Fruit fly (Drosophila melanogaster) whole organism, pupa: Measurements from ENCODE around the gene CG12091.

Experiments used
- CG10348 ChIP-seq: fragments of 200-800 bp; sonication (Bioruptor generic); IDR thresholded peaks from 2 replicates; pipeline ENCODE4 v1.3.6; 2022; ENCODE audit warnings: missing biosample characterization, missing genetic modification characterization
- CG12605 ChIP-seq: fragments of 200-800 bp; sonication (Bioruptor generic); IDR thresholded peaks from 2 replicates; pipeline ENCODE4 v1.3.6; 2022; ENCODE audit warnings: missing biosample characterization, missing genetic modification characterization
- CG13204 ChIP-seq: fragments of 200-800 bp; sonication (Bioruptor generic); optimal IDR thresholded peaks from 2 replicates; lab custom pipeline; 2018; ENCODE audit warnings: missing biosample characterization, mild to moderate bottlenecking, missing genetic modification characterization, moderate library complexity
- CG14655 ChIP-seq: fragments of 200-800 bp; sonication (Bioruptor generic); optimal IDR thresholded peaks from 3 replicates; lab custom pipeline; 2017; ENCODE audit warnings: mild to moderate bottlenecking, missing biosample characterization, missing genetic modification reagents, missing genetic modification characterization
- CG15710 ChIP-seq: fragments of 200-800 bp; sonication (Bioruptor generic); optimal IDR thresholded peaks from 2 replicates; lab custom pipeline; 2018; ENCODE audit warnings: missing biosample characterization, mild to moderate bottlenecking, missing genetic modification characterization, moderate library complexity
- CG17806 ChIP-seq: fragments of 200-800 bp; sonication (Bioruptor generic); optimal IDR thresholded peaks from 2 replicates; lab custom pipeline; 2018; ENCODE audit warnings: missing biosample characterization, mild to moderate bottlenecking, missing genetic modification characterization, moderate library complexity
- CG32121 ChIP-seq: fragments of 200-800 bp; sonication (Bioruptor generic); IDR thresholded peaks from 2 replicates; pipeline ENCODE4 v1.3.6; 2022; ENCODE audit warnings: missing biosample characterization, missing genetic modification characterization
- CG34367 ChIP-seq: fragments of 200-800 bp; sonication (Bioruptor generic); optimal IDR thresholded peaks from 2 replicates; lab custom pipeline; 2018; ENCODE audit warnings: missing biosample characterization, mild to moderate bottlenecking, missing genetic modification characterization
- CG4496 ChIP-seq: fragments of 200-800 bp; sonication (Bioruptor generic); IDR thresholded peaks from 3 replicates; pipeline ENCODE4 v1.3.6; 2022; ENCODE audit warnings: missing biosample characterization, missing genetic modification characterization
- CG8159 ChIP-seq: fragments of 200-800 bp; sonication (Bioruptor generic); optimal IDR thresholded peaks from 3 replicates; lab custom pipeline; 2018; ENCODE audit warnings: missing biosample characterization, mild to moderate bottlenecking, missing genetic modification characterization, moderate library complexity
- CG8301 ChIP-seq: fragments of 200-800 bp; sonication (Bioruptor generic); optimal IDR thresholded peaks from 2 replicates; lab custom pipeline; 2018; ENCODE audit warnings: missing biosample characterization, mild to moderate bottlenecking, missing genetic modification characterization
- CG9948 ChIP-seq: fragments of 200-800 bp; sonication (Bioruptor generic); optimal IDR thresholded peaks from 2 replicates; lab custom pipeline; 2018; ENCODE audit warnings: missing biosample characterization, mild to moderate bottlenecking, missing genetic modification characterization, moderate library complexity
- D1 ChIP-seq: fragments of 200-800 bp; sonication (Bioruptor generic); optimal IDR thresholded peaks from 2 replicates; lab custom pipeline; 2018; ENCODE audit warnings: missing biosample characterization, mild to moderate bottlenecking, missing genetic modification characterization, moderate library complexity
- EcR ChIP-seq: fragments of 200-800 bp; sonication (Bioruptor generic); optimal IDR thresholded peaks from 3 replicates; lab custom pipeline; 2019; ENCODE audit warnings: missing biosample characterization, missing genetic modification characterization, mild to moderate bottlenecking, moderate library complexity, missing genetic modification reagents
- Ets98B ChIP-seq: fragments of 200-800 bp; sonication (Bioruptor generic); IDR thresholded peaks from 2 replicates; pipeline ENCODE4 v1.3.6; 2022; ENCODE audit warnings: missing biosample characterization, missing genetic modification characterization
- Pif1A ChIP-seq: fragments of 200-800 bp; sonication (Bioruptor generic); optimal IDR thresholded peaks from 3 replicates; lab custom pipeline; 2016; ENCODE audit warnings: missing biosample characterization, missing genetic modification characterization
- Pif1B ChIP-seq: fragments of 200-800 bp; sonication (Bioruptor generic); optimal IDR thresholded peaks from 3 replicates; lab custom pipeline; 2016; ENCODE audit warnings: missing biosample characterization, missing genetic modification characterization
- Snoo ChIP-seq: fragments of 200-800 bp; sonication (Bioruptor generic); optimal IDR thresholded peaks from 3 replicates; lab custom pipeline; 2017; ENCODE audit warnings: missing biosample characterization, mild to moderate bottlenecking, missing genetic modification characterization, inconsistent platforms
- fd96Ca ChIP-seq: fragments of 200-800 bp; sonication (Bioruptor generic); IDR thresholded peaks from 3 replicates; pipeline ENCODE4 v1.3.6; 2022; ENCODE audit warnings: missing biosample characterization, missing genetic modification characterization
- gl ChIP-seq: fragments of 200-800 bp; sonication (Bioruptor generic); optimal IDR thresholded peaks from 2 replicates; lab custom pipeline; 2018; ENCODE audit warnings: missing biosample characterization, mild to moderate bottlenecking, missing genetic modification characterization
- rn ChIP-seq: fragments of 200-800 bp; sonication (Bioruptor generic); IDR thresholded peaks from 2 replicates; pipeline ENCODE4 v1.3.6; 2022; ENCODE audit warnings: missing biosample characterization, missing genetic modification characterization

CG12091 gene

DNA sequence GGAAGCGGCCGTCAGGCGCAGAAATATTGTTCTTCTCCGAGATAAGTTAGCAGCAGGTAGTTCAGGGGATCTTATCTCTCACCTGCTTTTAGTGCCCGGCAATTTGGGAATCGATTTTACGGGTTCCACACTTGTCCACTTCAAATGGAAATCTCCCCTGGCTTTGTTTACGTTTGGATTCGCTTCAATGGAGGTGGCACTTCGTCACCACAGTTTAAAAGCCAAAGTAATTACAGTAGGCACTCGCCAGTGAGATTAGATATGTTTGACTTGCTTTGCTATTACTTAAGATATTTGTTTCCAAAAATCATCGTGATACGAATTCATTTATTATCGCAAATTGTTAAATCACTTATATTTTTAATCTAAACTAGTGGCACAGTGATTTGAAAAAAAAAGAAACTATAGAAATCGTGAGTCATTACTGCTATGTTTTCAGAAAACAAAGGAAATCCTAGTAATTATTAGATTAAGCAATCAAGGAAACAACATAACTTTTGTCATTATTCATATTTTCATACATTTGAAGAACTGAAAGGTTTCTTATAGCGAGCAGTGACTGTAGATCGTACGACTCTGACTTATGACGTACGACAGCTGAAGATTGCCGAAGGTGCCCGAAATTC is 11.8 kb upstream of the CG12091 start:
- TF ChIP-seq CG10348 (GFP tag; lab: Robert Waterston, UW) (no peak), D1 (tag; lab: Kevin White, UChicago) (no peak), rn (GFP tag; lab: Robert Waterston, UW) (no peak), gl (tag; lab: Kevin White, UChicago) (no peak), CG4496 (GFP tag; lab: Robert Waterston, UW) (no peak), CG8301 (tag; lab: Kevin White, UChicago) (no peak), Ets98B (GFP tag; lab: Robert Waterston, UW) (no peak), CG17806 (no peak), EcR (no peak), CG8159 (tag; lab: Kevin White, UChicago) (peak; percentile 18), CG32121 (GFP tag; lab: Robert Waterston, UW) (no peak), CG13204 (no peak), CG15710 (tag; lab: Kevin White, UChicago) (peak; percentile 41), Pif1B (no peak), fd96Ca (GFP tag; lab: Robert Waterston, UW) (no peak), CG14655 (GFP tag; lab: Kevin White, UChicago) (no peak), Snoo (tag; lab: Kevin White, UChicago) (peak; percentile 54), Pif1A (no peak), CG12605 (GFP tag; lab: Robert Waterston, UW) (no peak), CG9948 (peak; percentile 5), CG34367 (tag; lab: Kevin White, UChicago) (peak; percentile 7)
- TF ChIP-seq, all 21 proteins: peak for 5

- TF ChIP-seq CG12605 (GFP tag; lab: Robert Waterston, UW) (no peak), Pif1A (no peak), CG10348 (GFP tag; lab: Robert Waterston, UW) (no peak), CG34367 (tag; lab: Kevin White, UChicago) (no peak), CG15710 (tag; lab: Kevin White, UChicago) (no peak), D1 (tag; lab: Kevin White, UChicago) (no peak), CG13204 (no peak), CG9948 (no peak)
Measured at dm6 chr3L:1547117-1547507, 10.5 kb upstream of the CG12091 start.

DNA sequence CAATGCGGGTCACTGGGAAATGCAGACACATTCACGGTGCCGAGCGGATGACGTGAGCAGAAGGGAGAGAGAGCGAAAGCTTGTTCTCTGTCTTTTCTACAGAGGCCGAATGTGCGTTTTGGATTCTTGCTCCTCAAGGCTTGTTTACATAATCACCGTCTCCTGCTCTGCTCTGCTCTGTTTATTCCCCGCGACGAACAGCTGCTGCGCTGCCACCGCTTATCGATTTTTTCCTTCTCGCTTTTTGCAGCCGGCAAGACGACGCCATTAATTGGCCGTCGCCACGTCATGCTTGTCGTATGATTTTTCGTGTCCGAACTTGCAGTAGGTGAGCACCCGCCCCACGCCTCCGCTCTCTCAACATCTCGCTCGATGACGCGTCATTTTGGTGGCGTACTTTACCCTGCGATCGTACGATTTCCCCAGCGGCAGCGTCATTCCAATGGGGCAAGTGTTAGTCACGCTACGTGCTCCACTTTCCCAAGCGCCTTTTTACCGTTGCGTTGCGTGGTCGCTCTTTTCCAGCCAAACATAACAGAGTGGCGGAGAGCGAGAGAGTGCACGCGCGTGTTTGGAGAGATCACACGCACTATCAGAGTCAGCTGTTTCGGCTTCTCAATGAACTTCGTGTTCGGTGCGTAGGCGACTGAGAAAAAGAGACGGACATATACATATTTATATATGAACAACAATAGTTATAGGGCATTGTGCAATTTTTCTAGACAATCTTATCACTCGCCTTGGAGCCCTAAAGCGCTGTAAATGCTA is 9.9 kb upstream of the CG12091 start:
- peak; percentile 19; the same call in 1 of the 3 replicates for TF ChIP-seq CG4496 (GFP tag; lab: Robert Waterston, UW)
- TF ChIP-seq CG8159 (tag; lab: Kevin White, UChicago) = no peak
- no peak for TF ChIP-seq CG9948
- no peak for TF ChIP-seq CG17806
- peak; percentile 53 for TF ChIP-seq CG32121 (GFP tag; lab: Robert Waterston, UW)
- TF ChIP-seq CG34367 (tag; lab: Kevin White, UChicago) = no peak
- TF ChIP-seq Ets98B (GFP tag; lab: Robert Waterston, UW) = peak; percentile 44; the same call in 1 of the 2 replicates
- TF ChIP-seq CG13204 = no peak
- TF ChIP-seq CG14655 (GFP tag; lab: Kevin White, UChicago) = no peak
- no peak for TF ChIP-seq CG8301 (tag; lab: Kevin White, UChicago)
- peak; percentile 13 for TF ChIP-seq Pif1A
- peak; percentile 50; the same call in 1 of the 2 replicates for TF ChIP-seq CG12605 (GFP tag; lab: Robert Waterston, UW)
- peak; percentile 24 for TF ChIP-seq EcR
- TF ChIP-seq gl (tag; lab: Kevin White, UChicago) = peak; percentile 8
- TF ChIP-seq Snoo (tag; lab: Kevin White, UChicago) = peak; percentile 39
- TF ChIP-seq Pif1B = no peak
- TF ChIP-seq D1 (tag; lab: Kevin White, UChicago) = no peak
- TF ChIP-seq fd96Ca (GFP tag; lab: Robert Waterston, UW) = no peak
- no peak for TF ChIP-seq CG15710 (tag; lab: Kevin White, UChicago)
- TF ChIP-seq CG10348 (GFP tag; lab: Robert Waterston, UW) = no peak
- TF ChIP-seq rn (GFP tag; lab: Robert Waterston, UW) = no peak
- TF ChIP-seq, all 21 proteins: peak for 8

DNA sequence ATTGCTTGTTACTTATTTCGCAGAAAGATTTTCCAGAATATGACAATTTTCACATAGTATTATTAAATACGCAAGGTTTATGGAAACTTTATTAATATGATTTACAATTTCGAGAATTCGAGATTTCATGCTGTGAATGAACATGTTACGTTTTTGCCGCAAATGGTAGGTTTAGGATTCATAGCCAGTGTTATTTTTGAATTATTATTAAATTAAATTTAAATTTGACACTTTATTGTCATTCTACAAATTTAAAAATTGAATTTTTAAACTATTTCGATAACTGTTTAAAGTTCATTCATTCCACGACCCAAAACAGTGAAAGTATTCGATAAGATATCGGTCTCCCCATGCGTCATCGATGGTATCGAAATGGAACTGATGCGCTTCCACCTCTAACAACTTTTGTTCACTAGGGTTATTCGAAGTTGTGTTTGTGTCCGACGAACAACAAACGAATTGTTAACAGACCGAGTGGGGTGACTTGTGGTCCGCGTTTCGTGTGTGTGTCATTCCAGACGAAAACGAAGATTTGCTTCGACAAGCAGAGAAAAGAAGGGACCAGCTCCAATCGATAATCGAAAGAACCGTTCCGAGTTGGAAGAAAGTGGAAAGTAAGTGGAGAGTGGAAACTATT is 9.2 kb upstream of the CG12091 start, which contains the start of the genes CG32313 and Pcyt1:
CG32313 (minus strand) TSS at position 51 of the 637 bp plus-strand sequence.
Pcyt1 (plus strand) TSS at position 400 of the 637 bp plus-strand sequence.
- TF ChIP-seq CG10348 (GFP tag; lab: Robert Waterston, UW) = no peak
- no peak for TF ChIP-seq CG34367 (tag; lab: Kevin White, UChicago)
- no peak for TF ChIP-seq CG32121 (GFP tag; lab: Robert Waterston, UW)
- no peak for TF ChIP-seq CG17806
- TF ChIP-seq CG12605 (GFP tag; lab: Robert Waterston, UW) = 0 out of 2 replicates have a peak, but pooled peaks have one; percentile 9
- TF ChIP-seq Snoo (tag; lab: Kevin White, UChicago) = no peak
- TF ChIP-seq CG8301 (tag; lab: Kevin White, UChicago) = no peak
- TF ChIP-seq CG13204 = no peak
- no peak for TF ChIP-seq Ets98B (GFP tag; lab: Robert Waterston, UW)
- TF ChIP-seq D1 (tag; lab: Kevin White, UChicago) = no peak
- no peak for TF ChIP-seq CG8159 (tag; lab: Kevin White, UChicago)
- no peak for TF ChIP-seq CG4496 (GFP tag; lab: Robert Waterston, UW)
- no peak for TF ChIP-seq Pif1A
- peak; percentile 30 for TF ChIP-seq Pif1B
- TF ChIP-seq fd96Ca (GFP tag; lab: Robert Waterston, UW) = no peak
- no peak for TF ChIP-seq CG9948
- no peak for TF ChIP-seq gl (tag; lab: Kevin White, UChicago)
- TF ChIP-seq CG15710 (tag; lab: Kevin White, UChicago) = no peak
- no peak for TF ChIP-seq rn (GFP tag; lab: Robert Waterston, UW)
- peak; percentile 30 for TF ChIP-seq EcR
- no peak for TF ChIP-seq CG14655 (GFP tag; lab: Kevin White, UChicago)
